Worm (Caenorhabditis elegans) whole organism, dauer: ENCODE data around the gene pei-1.
"Not testable (repeated sequence)": the region's sequence is repeated elsewhere in the genome, so short reads cannot be mapped to it uniquely, and the experiment has no call there.

Source experiments
- unc-62 ChIP-seq: sonication (generic microtip); optimal IDR thresholded peaks from 2 replicates; lab custom pipeline; 2017; ENCODE audit warnings: missing biosample characterization, missing genetic modification reagents, missing genetic modification characterization

pei-1 gene

DNA sequence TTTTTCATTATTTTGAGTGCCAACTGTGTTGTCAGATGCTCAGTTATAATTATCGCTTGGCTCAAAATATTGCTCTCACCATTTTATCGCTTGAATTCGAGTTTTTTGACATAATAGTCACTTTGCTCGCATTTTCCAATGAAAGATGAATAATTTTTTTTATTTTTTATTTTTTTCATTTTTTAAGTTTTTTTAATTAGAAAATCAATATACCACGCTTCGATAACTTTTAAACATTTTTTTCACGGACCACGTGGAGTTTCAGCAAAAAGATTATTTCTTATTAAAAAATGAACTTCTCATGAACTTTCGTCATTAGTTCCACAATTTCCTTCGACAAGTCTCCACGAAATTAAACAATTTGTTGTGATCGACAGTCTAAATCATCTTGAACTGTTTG is 22.4 kb upstream of the pei-1 start, which contains the start of gene elt-1:
Gene elt-1, plus strand, starts transcription at position 301 of the 400 bp plus-strand sequence.
- no peak for TF ChIP-seq unc-62 (GFP tag; lab: Kevin White, UChicago)

DNA sequence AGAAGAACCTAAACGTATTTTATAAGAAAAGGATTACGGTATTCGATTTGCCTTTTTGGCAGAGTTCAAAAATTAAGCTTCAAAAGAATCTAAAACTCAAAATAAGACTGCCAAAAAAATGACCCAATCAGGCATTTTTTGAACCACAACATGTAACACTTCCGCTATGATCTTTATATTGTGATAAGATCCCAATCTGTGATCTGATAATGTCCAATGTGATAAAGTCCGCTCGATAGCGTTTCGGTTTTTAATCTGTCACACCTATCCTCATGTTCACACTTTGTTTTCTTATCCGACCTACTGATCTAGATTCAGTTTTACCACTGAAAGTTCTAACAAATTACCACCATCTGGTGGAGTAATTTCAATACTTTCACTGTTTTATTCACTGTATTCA is 21.7 kb upstream of the pei-1 start:
- TF ChIP-seq unc-62 (GFP tag; lab: Kevin White, UChicago), result no peak

DNA sequence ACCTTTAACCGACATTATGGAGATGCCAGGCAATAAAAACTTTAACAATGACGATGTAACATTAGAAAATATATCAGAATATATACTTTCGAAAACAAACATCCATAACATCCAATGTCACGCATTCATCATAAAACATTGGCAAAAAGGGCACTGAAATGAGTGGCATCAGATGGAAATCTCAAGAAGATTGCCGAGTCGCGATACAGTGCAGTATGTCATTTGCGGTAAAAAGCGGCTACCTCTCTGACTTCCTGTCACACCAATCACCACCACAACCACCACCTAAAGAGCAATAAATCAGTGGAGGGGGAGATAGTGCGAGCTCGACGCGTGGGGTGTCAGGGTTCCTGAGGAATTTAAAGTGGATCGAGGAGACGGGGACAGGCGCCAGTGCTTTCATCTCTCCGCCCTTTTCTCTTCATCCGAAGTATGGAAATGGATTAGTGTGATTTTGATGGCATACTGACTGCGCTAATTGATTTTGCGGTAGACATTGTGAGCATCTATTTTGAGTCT is 20.8 kb upstream of the pei-1 start:
- no peak for TF ChIP-seq unc-62 (GFP tag; lab: Kevin White, UChicago)

DNA sequence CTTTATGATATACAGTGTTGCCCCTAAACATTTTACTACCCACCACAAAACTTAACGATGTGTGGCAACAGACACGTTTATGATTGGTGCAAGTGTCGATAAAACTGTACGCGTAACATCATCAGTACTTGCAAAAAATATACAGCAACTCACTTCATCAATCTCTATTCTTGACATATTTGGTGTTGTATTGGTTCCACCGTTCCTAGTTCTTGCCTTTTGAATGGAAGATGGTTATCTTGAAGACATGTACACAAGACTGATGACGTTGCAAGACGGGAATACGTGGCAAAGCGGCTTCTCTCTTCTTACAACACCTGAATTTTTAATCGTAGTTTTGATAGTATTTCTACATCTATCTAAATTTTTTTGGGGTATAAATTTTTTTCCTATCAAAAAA is 18.6 kb upstream of the pei-1 start:
- TF ChIP-seq unc-62 (GFP tag; lab: Kevin White, UChicago), result no peak

DNA sequence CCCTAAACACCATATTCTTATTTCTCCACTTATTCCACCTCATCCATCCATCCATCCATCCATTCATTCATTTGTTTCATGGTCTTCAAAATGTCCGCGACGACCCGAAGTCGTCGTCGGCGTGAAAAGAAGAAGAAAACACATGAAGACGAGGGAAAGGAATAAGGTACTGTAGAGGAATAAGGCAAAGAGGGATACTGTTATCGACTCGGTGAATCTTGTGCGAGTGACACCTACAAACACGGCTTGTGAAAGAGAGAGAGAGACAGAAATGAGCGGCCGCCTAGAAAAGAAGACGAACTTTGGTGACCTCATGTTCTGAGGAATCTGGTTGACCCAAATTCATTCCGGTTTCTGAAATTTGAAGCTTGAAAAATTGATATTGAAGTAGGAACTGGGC is 16.8 kb upstream of the pei-1 start:
- no peak for TF ChIP-seq unc-62 (GFP tag; lab: Kevin White, UChicago)

DNA sequence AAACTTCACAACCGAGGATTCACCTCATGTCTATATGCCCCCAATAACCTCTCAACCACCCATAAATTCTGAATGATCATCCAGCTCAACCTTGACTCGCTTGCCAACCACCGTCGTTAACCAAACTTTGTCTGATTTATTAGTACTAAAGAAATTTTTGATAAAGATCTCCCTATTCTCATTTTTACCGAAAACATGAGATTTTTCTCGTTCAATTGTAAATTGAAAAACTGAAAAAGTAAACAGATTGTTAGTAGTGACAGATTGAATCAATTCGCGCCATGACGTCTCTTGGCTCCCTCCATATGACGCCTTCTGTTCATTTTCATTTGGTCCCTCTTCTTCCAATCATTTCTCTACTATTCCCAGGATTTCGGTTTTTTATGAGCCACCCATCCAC is 15.6 kb upstream of the pei-1 start:
- no peak for TF ChIP-seq unc-62 (GFP tag; lab: Kevin White, UChicago)

DNA sequence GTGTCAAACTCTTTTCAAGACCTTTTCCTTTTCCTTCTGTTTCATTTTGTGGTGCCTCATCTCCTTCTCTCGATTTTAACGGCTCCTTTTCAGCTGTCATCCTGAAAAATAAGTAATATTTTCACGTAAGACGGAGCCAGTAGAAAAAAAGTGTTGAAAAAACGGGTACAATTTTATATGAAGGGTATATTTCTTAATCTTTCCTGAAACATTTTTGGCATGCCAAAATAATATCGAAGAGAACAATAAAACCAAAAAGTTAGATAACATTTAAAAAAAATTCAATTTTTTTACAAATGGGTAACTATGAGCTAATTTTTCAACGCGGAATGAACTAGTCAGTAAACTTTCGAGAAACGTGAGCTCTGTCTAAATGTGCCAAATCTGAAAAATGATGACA is 9.3 kb upstream of the pei-1 start, which contains the start of gene aat-1:
Gene aat-1, minus strand, starts transcription at position 101 of the 400 bp plus-strand sequence.
- TF ChIP-seq unc-62 (GFP tag; lab: Kevin White, UChicago), result no peak

DNA sequence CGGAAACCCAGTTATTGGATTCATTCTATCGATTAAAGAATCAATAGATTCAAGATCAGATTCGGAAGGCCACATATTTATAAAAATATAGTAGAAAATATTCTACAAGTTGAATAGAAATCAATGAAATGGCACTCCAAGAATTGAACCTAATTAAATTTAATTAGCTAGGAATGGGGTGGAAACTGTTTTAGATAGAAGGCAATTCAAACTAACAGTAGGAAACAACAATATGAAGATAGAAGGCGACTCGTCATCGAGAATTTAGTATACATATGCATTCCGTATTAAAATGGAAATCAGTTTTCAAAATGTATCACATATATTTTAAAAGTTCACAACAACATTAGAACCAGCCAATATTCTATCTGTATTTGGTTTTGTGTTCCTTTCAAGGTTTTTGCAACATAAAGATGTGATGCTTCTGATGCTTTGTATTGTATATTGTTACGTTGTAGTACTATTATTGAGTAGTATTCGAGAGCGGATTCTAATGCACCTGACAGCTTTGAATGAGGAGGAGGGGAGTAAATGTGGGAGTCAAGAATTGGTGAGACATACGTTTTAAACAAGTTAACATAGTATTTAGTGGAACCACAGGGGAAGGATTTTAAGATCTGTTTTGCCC is 3.6 kb upstream of the pei-1 start, which contains the start of the genes F27C8.3 and F27C8.2:
Gene F27C8.3, minus strand, starts transcription at position 101 of the 628 bp plus-strand sequence.
Gene F27C8.2, plus strand, starts transcription at position 578 of the 628 bp plus-strand sequence.
- TF ChIP-seq unc-62 (GFP tag; lab: Kevin White, UChicago), result not testable (repeated sequence)

DNA sequence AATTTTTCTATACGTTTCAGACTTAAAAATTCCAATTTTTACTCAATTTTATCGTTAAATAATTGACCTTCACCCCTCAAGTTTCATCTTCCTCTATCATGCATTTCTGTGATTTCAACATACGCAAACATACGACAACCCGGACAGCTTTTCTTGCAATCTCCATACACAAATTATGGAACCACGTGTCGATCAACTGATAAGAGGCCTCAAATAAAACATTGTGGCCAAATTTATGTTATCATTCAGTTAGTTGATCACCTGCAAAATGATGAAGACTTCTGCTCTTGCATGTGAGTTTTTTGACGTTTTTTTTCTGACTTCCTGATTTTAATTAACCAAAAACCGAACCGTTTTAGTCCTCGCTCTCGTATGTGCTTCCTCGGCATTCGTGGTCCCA is 1.1 kb upstream of the pei-1 start, which contains the start of gene spp-18:
Gene spp-18, plus strand, starts transcription at position 257 of the 400 bp plus-strand sequence.
- TF ChIP-seq unc-62 (GFP tag; lab: Kevin White, UChicago), result no peak

DNA sequence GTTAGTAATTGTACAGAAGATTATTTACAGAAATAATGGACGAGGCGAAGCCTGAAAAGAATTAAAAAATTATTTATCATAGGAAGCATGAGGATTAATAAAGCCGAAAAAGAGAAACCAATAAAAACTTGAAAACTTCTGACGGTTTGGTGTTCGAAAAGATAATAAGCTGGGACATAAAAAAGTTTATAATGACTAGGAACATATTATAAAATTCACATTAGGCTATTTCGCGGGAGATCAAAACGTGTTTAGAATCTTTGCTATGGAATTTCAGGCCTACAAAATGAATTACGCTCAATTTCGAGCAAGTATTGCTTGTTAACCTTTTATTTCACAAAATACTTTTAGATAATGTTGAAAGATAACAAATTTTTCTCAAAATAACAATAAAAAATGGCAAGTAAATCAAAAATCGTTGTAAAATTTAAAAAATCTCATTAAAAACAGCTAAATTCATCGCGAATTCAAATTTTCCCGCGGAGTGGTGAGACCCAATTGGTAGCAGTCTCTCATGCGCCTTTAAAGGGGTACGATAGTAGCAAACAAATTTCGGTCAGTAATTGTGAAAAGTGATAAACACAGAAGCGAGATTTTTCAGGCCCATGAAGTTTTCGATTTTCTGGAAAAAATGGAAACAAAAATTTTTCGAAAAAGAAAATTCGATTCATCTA is 3.4 kb downstream of the pei-1 start, which contains the start of gene trcs-1:
Gene trcs-1, minus strand, starts transcription at position 51 of the 674 bp plus-strand sequence.
- TF ChIP-seq unc-62 (GFP tag; lab: Kevin White, UChicago), result no peak

DNA sequence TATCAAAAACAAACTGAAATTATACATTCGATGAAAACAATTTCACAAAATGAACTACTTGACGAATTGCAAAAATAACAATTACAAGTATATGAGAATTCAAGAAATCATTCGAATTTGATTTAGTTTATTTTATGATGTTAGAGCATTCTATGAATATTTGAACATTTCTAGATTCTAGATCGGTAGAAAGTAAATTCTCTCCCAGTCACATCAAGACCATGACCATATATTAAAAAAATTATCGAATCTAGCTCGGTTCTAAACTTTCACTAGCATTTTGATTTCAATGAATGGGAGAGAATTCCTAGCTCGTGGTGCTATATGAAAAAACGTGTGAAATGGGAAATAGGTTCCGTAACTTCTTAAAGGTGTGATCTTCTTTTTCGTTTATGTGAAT is 8.0 kb downstream of the pei-1 start:
- TF ChIP-seq unc-62 (GFP tag; lab: Kevin White, UChicago), result no peak

DNA sequence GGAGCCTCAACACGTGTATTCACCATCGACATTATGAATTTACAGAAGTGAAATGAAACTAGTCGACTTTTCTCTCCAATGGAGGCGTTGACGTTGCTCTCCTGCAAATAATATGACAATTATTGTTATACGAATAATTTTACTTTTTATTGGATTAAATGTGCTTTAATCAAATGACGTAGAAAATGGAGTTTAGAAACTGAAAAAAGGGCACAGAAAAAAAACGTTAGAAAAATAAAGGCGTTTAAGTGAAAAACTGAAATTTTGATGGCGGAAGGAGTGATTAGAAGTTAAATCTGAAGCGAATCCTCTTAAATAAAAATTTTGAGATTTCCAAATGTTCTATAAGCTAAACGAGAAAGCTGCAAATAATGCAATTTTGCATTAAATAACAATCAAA is 12.3 kb downstream of the pei-1 start, which contains the start of gene npr-2:
Gene npr-2, minus strand, starts transcription at position 101 of the 400 bp plus-strand sequence.
- no peak for TF ChIP-seq unc-62 (GFP tag; lab: Kevin White, UChicago)

DNA sequence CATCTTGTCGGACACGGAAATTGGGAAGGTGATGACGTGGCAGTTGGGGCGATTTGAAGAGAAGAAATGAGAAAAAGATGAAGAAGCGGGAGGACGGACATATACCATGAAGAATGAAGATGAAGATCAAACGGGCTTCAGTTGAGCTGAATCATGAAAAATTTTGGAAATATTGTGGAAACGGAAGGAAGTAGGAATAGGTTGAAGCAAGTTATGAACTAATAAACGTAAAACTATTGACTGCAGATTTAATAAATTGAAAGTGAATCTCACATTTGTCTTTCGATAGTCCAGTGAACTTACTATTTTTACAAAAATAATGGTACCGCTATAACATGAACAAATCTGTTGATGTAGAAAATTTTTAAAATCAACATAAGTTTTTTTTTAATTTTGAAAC is 25.8 kb downstream of the pei-1 start, which contains the start of gene lron-14:
Gene lron-14, minus strand, starts transcription at position 101 of the 400 bp plus-strand sequence.
- no peak for TF ChIP-seq unc-62 (GFP tag; lab: Kevin White, UChicago)

DNA sequence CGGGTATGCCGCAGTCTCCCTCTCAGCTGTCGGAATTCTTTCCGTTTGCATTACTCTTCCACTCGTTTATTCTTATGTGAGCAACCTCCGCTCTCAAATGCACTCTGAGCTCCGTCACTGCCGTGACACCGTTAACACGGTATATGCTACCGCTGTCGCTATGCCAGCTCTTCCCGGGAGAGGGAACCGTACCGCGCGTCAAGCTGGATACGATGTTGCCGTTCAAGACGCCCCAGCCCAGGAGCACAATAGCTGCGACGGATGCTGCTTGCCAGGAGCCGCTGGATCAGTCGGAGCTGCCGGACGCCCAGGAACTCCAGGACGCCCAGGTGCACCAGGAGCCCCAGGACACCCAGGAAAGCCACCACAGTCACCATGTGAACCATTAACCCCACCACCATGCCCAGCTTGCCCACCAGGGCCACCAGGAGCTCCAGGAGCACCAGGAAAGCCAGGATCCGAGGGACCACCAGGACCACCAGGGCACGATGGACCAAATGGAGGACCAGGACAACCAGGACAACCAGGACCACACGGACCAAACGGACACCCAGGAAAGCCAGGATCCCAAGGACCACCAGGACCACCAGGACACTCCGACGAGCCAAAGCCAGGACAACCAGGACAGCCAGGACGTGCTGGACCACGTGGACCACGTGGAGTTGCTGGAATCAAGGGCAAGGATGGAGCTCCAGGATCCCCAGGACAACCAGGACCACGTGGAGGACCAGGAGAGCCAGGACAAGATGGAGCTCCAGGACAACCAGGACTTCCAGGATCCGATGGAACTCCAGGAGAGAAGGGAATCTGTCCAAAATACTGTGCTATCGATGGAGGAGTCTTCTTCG is 28.6 kb downstream of the pei-1 start:
- TF ChIP-seq unc-62 (GFP tag; lab: Kevin White, UChicago), result no peak

DNA sequence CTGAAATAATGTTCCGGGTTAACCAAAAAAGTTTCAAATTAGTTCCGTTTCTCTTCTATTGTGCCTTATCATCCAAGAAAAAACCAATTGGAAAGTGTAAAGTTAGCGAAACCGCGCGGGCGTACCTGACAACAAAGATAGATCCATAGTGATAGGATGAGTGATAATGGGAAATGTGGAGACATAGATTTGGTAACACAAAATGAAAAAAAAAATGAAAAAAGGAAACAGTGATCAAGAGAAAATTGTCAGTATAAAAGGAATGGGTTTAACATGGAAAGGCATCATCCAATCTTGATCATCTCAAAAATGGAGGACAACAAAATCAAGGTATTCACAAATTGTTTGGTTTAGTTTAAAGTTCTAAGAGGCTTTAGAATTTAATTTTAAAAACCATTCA is 29.2 kb downstream of the pei-1 start, which contains the start of gene col-122:
Gene col-122, plus strand, starts transcription at position 301 of the 400 bp plus-strand sequence.
- TF ChIP-seq unc-62 (GFP tag; lab: Kevin White, UChicago), result no peak
